Worm (Caenorhabditis elegans) whole organism, L1 larva: ENCODE results near the gene ZC21.10.
A peak's percentile ranks its signal among the peaks of the same experiment; 100 is the strongest.

Experiments
- C04F5.9 ChIP-seq: sonication (generic microtip); optimal IDR thresholded peaks from 2 replicates; lab custom pipeline; 2016; ENCODE audit warnings: missing genetic modification characterization, missing compliant biosample characterization
- C34B4.2 ChIP-seq: sonication (generic microtip); optimal IDR thresholded peaks from 2 replicates; lab custom pipeline; 2017; ENCODE audit warnings: mild to moderate bottlenecking, missing genetic modification characterization, missing compliant biosample characterization
- Y116A8C.19 ChIP-seq: sonication (generic microtip); optimal IDR thresholded peaks from 2 replicates; lab custom pipeline; 2016; ENCODE audit warnings: missing compliant biosample characterization, missing genetic modification characterization, borderline replicate concordance
- alr-1 ChIP-seq: fragments of 200-800 bp; sonication (Bioruptor generic); optimal IDR thresholded peaks from 2 replicates; lab custom pipeline; 2018; ENCODE audit warnings: borderline replicate concordance, mild to moderate bottlenecking, missing genetic modification characterization, missing compliant biosample characterization
- ceh-8 ChIP-seq: fragments of 200-800 bp; sonication (Bioruptor generic); optimal IDR thresholded peaks from 2 replicates; lab custom pipeline; 2018; ENCODE audit warnings: mild to moderate bottlenecking, missing genetic modification characterization, moderate library complexity, missing compliant biosample characterization
- ceh-88 ChIP-seq: fragments of 200-800 bp; sonication (Bioruptor generic); IDR thresholded peaks from 2 replicates; pipeline ENCODE4 v1.3.6; 2022; ENCODE audit warnings: missing genetic modification characterization, missing compliant biosample characterization
- ceh-90 ChIP-seq: sonication (generic microtip); optimal IDR thresholded peaks from 2 replicates; lab custom pipeline; 2016; ENCODE audit warnings: missing genetic modification characterization, missing compliant biosample characterization
- dpl-1 ChIP-seq, 3 experiments: fragments of 150-350 bp in 2 of 3; sonication (generic microtip) in 1 of 3; optimal IDR thresholded peaks; 2 replicates each; lab custom pipeline; 2014 to 2017; ENCODE audit warnings: missing biosample characterization in 3 of 3, missing genetic modification characterization in 3 of 3, missing genetic modification reagents in 3 of 3
- dsc-1 ChIP-seq: sonication (generic microtip); optimal IDR thresholded peaks from 2 replicates; lab custom pipeline; 2016; ENCODE audit warnings: mild to moderate bottlenecking, missing genetic modification characterization, missing compliant biosample characterization
- efl-1 ChIP-seq, 4 experiments: fragments of 150-350 bp; optimal IDR thresholded peaks in 3 of 4; peaks in 1 of 4; 1 replicate in 1 of 4; 2 replicates in 3 of 4; lab custom pipeline; 2014; ENCODE audit warnings: missing biosample characterization in 2 of 4, missing genetic modification characterization in 2 of 4, missing genetic modification reagents in 2 of 4
- efl-3 ChIP-seq: fragments of 200-800 bp; sonication (Bioruptor generic); optimal IDR thresholded peaks from 2 replicates; lab custom pipeline; 2018; ENCODE audit warnings: mild to moderate bottlenecking, missing genetic modification characterization, missing compliant biosample characterization
- egl-13 ChIP-seq: sonication (generic microtip); optimal IDR thresholded peaks from 2 replicates; lab custom pipeline; 2016; ENCODE audit warnings: missing genotype, missing genetic modification reagents, missing genetic modification characterization, missing compliant biosample characterization
- elt-2 ChIP-seq: sonication (generic microtip); optimal IDR thresholded peaks from 2 replicates; lab custom pipeline; 2016; ENCODE audit warnings: missing genetic modification characterization, mild to moderate bottlenecking, inconsistent platforms, missing compliant biosample characterization, missing genetic modification reagents
- elt-3 ChIP-seq, 6 experiments: fragments of 150-350 bp in 1 of 6; sonication (generic microtip); optimal IDR thresholded peaks; 2 replicates each; lab custom pipeline; 2017 to 2018; ENCODE audit warnings: missing biosample characterization in 6 of 6, missing genetic modification characterization in 6 of 6, inconsistent platforms in 1 of 6
- fos-1 ChIP-seq: fragments of 150-350 bp; optimal IDR thresholded peaks from 2 replicates; lab custom pipeline; 2014; ENCODE audit warnings: missing biosample characterization, missing genetic modification characterization
- hlh-17 ChIP-seq: fragments of 200-800 bp; sonication (Bioruptor generic); optimal IDR thresholded peaks from 2 replicates; lab custom pipeline; 2018; ENCODE audit warnings: missing genetic modification characterization, mild to moderate bottlenecking, missing compliant biosample characterization, moderate library complexity, borderline replicate concordance
- hpl-2 ChIP-seq: fragments of 150-350 bp; optimal IDR thresholded peaks from 2 replicates; lab custom pipeline; 2014; ENCODE audit warnings: missing biosample characterization, missing genetic modification reagents, missing genetic modification characterization
- isw-1 ChIP-seq: fragments of 200-800 bp; sonication (Bioruptor generic); IDR thresholded peaks from 2 replicates; pipeline ENCODE4 v1.3.6; 2022; ENCODE audit warnings: missing genetic modification characterization, missing compliant biosample characterization
- lin-39 ChIP-seq: fragments of 150-350 bp; optimal IDR thresholded peaks from 2 replicates; lab custom pipeline; 2014; ENCODE audit warnings: missing biosample characterization, missing genetic modification reagents, missing genetic modification characterization
- lir-3 ChIP-seq: sonication (generic microtip); optimal IDR thresholded peaks from 2 replicates; lab custom pipeline; 2016; ENCODE audit warnings: mild to moderate bottlenecking, missing genetic modification characterization, moderate library complexity, missing compliant biosample characterization; ENCODE audit not compliant: poor library complexity
- lsy-2 ChIP-seq, 2 experiments: fragments of 150-350 bp; optimal IDR thresholded peaks; 2 replicates each; lab custom pipeline; 2014; ENCODE audit warnings: missing biosample characterization in 2 of 2, missing genetic modification characterization in 2 of 2
- mdl-1 ChIP-seq, 2 experiments: fragments of 150-350 bp; optimal IDR thresholded peaks; 2 replicates each; lab custom pipeline; 2014 to 2017; ENCODE audit warnings: missing biosample characterization in 2 of 2, missing genetic modification characterization in 2 of 2, inconsistent platforms in 1 of 2
- mep-1 ChIP-seq: fragments of 150-350 bp; optimal IDR thresholded peaks from 2 replicates; lab custom pipeline; 2014; ENCODE audit warnings: missing biosample characterization, missing genetic modification characterization
- nhr-11 ChIP-seq: fragments of 150-350 bp; optimal IDR thresholded peaks from 2 replicates; lab custom pipeline; 2014; ENCODE audit warnings: missing biosample characterization, missing genetic modification characterization
- nhr-20 ChIP-seq: sonication (generic microtip); optimal IDR thresholded peaks from 2 replicates; lab custom pipeline; 2016; ENCODE audit warnings: mild to moderate bottlenecking, missing genetic modification characterization, missing compliant biosample characterization
- nhr-237 ChIP-seq: fragments of 150-350 bp; optimal IDR thresholded peaks from 2 replicates; lab custom pipeline; 2014; ENCODE audit warnings: missing biosample characterization, missing genetic modification characterization
- nhr-47 ChIP-seq: sonication (generic microtip); optimal IDR thresholded peaks from 2 replicates; lab custom pipeline; 2016; ENCODE audit warnings: mild to moderate bottlenecking, missing genetic modification characterization, moderate library complexity, missing compliant biosample characterization
- nhr-71 ChIP-seq: sonication (generic microtip); optimal IDR thresholded peaks from 2 replicates; lab custom pipeline; 2016; ENCODE audit warnings: mild to moderate bottlenecking, missing genetic modification characterization, moderate library complexity, missing compliant biosample characterization
- nhr-76 ChIP-seq: sonication (generic microtip); optimal IDR thresholded peaks from 2 replicates; lab custom pipeline; 2017; ENCODE audit warnings: missing biosample characterization, missing genetic modification characterization
- nhr-77 ChIP-seq: fragments of 150-350 bp; optimal IDR thresholded peaks from 2 replicates; lab custom pipeline; 2014; ENCODE audit warnings: missing biosample characterization, missing genetic modification characterization
- nhr-84 ChIP-seq: sonication (generic microtip); optimal IDR thresholded peaks from 2 replicates; lab custom pipeline; 2017; ENCODE audit warnings: missing biosample characterization, missing genetic modification characterization
- nhr-90 ChIP-seq: sonication (generic microtip); optimal IDR thresholded peaks from 2 replicates; lab custom pipeline; 2016; ENCODE audit warnings: mild to moderate bottlenecking, missing genetic modification characterization, missing compliant biosample characterization; ENCODE audit not compliant: poor library complexity
- pag-3 ChIP-seq: sonication (generic microtip); optimal IDR thresholded peaks from 2 replicates; lab custom pipeline; 2017; ENCODE audit warnings: missing genetic modification characterization, mild to moderate bottlenecking, missing compliant biosample characterization, antibody characterized with exemption, borderline replicate concordance; ENCODE audit not compliant: insufficient read depth
- rnt-1 ChIP-seq: sonication (generic microtip); optimal IDR thresholded peaks from 2 replicates; lab custom pipeline; 2016; ENCODE audit warnings: mild to moderate bottlenecking, missing genetic modification characterization, moderate library complexity, missing compliant biosample characterization
- snpc-4 ChIP-seq: fragments of 150-350 bp; optimal IDR thresholded peaks from 2 replicates; lab custom pipeline; 2014; ENCODE audit warnings: missing biosample characterization, missing genetic modification characterization
- sox-4 ChIP-seq: sonication (generic microtip); optimal IDR thresholded peaks from 2 replicates; lab custom pipeline; 2016; ENCODE audit warnings: missing genetic modification characterization, missing compliant biosample characterization
- tbx-2 ChIP-seq: sonication (generic microtip); optimal IDR thresholded peaks from 2 replicates; lab custom pipeline; 2016; ENCODE audit warnings: missing genetic modification characterization, missing compliant biosample characterization
- unc-130 ChIP-seq: fragments of 150-350 bp; optimal IDR thresholded peaks from 2 replicates; lab custom pipeline; 2017; ENCODE audit warnings: missing biosample characterization, missing genetic modification characterization, inconsistent platforms
- unc-30 ChIP-seq: sonication (generic microtip); optimal IDR thresholded peaks from 2 replicates; lab custom pipeline; 2017; ENCODE audit warnings: missing biosample characterization, missing genetic modification characterization
- unc-98 ChIP-seq: fragments of 200-800 bp; sonication (Bioruptor generic); IDR thresholded peaks from 2 replicates; pipeline ENCODE4 v1.3.6; 2022; ENCODE audit warnings: missing genetic modification characterization, missing compliant biosample characterization
- ztf-11 ChIP-seq, 2 experiments: sonication (generic microtip); optimal IDR thresholded peaks; 2 replicates each; lab custom pipeline; 2016 to 2017; ENCODE audit warnings: missing genetic modification characterization in 2 of 2, missing biosample characterization in 1 of 2, missing compliant biosample characterization in 1 of 2
- ztf-4 ChIP-seq: fragments of 150-350 bp; optimal IDR thresholded peaks from 2 replicates; lab custom pipeline; 2014; ENCODE audit warnings: missing biosample characterization, missing genetic modification characterization

ZC21.10 gene

ce11 chrIII:8520589-8520988 lies 9.3 kb upstream of the ZC21.10 start:
- TF ChIP-seq tbx-2 (peak; percentile 52), elt-3 (tag; optimal IDR thresholded peaks at IDR 0.05; lab: Kevin White, UChicago) (no peak), mdl-1 (tag; optimal IDR thresholded peaks at IDR 0.05; lab: Kevin White, UChicago) (peak in 1 of 2 experiments; percentile 2), nhr-77 (tag; lab: Kevin White, UChicago) (peak; percentile 54), hlh-17 (no peak), ceh-90 (tag; lab: Kevin White, UChicago) (no peak), efl-1 (optimal IDR thresholded peaks at IDR 0.05; lab: Kevin White, UChicago) (no peak), efl-1 (GFP tag; optimal IDR thresholded peaks at IDR 0.05 in 1 of 2; lab: Kevin White, UChicago) (peak in 1 of 2 experiments; percentile 82), nhr-71 (tag; lab: Kevin White, UChicago) (peak; percentile 11)
- TF ChIP-seq, all 84 proteins: peak for 5

ce11 chrIII:8521654-8522392 lies 8.0 kb upstream of the ZC21.10 start:
- no peak for TF ChIP-seq unc-98 (GFP tag; lab: Robert Waterston, UW)
- no peak for TF ChIP-seq sox-4

ce11 chrIII:8524773-8525172 lies 5.1 kb upstream of the ZC21.10 start, which contains the start of gene idpp-15:
Gene idpp-15 (plus strand): TSS chrIII:8525073.
- no peak for TF ChIP-seq fos-1 (tag; lab: Kevin White, UChicago)
- TF ChIP-seq efl-1 (optimal IDR thresholded peaks at IDR 0.05; lab: Kevin White, UChicago), result no peak
- TF ChIP-seq efl-1 (GFP tag; optimal IDR thresholded peaks at IDR 0.05 in 1 of 2; lab: Kevin White, UChicago), result no peak
- no peak for TF ChIP-seq elt-2 (tag; lab: Kevin White, UChicago)
- no peak for TF ChIP-seq hlh-17
- no peak for TF ChIP-seq ceh-8 (GFP tag; lab: Kevin White, UChicago)
- no peak for TF ChIP-seq unc-30
- no peak for TF ChIP-seq dpl-1 (GFP tag; optimal IDR thresholded peaks at IDR 0.05; lab: Kevin White, UChicago)
- no peak for TF ChIP-seq ceh-88 (GFP tag; lab: Robert Waterston, UW)
- no peak for TF ChIP-seq snpc-4 (tag; lab: Kevin White, UChicago)
- TF ChIP-seq lir-3 (tag; lab: Kevin White, UChicago), result no peak
- no peak for TF ChIP-seq nhr-20 (tag; lab: Kevin White, UChicago)
- no peak for TF ChIP-seq nhr-84 (tag; lab: Kevin White, UChicago)
- TF ChIP-seq nhr-90 (tag; lab: Kevin White, UChicago), result no peak
- TF ChIP-seq nhr-11 (tag; lab: Kevin White, UChicago), result no peak
- TF ChIP-seq mdl-1 (tag; optimal IDR thresholded peaks at IDR 0.05; lab: Kevin White, UChicago), result no peak
- no peak for TF ChIP-seq egl-13 (tag; lab: Kevin White, UChicago)
- TF ChIP-seq tbx-2, result no peak
- no peak for TF ChIP-seq lsy-2 (tag; optimal IDR thresholded peaks at IDR 0.05; lab: Kevin White, UChicago)
- TF ChIP-seq C04F5.9 (tag; lab: Kevin White, UChicago), result no peak
- no peak for TF ChIP-seq unc-130 (tag; lab: Kevin White, UChicago)
- TF ChIP-seq, all 84 proteins: peak for 0

- TF ChIP-seq ztf-11 (tag; optimal IDR thresholded peaks at IDR 0.05; lab: Kevin White, UChicago) (peak in 1 of 2 experiments; percentile 90), efl-3 (GFP tag; lab: Kevin White, UChicago) (peak; percentile 19), Y116A8C.19 (tag; lab: Kevin White, UChicago) (no peak), ztf-4 (no peak), lsy-2 (tag; optimal IDR thresholded peaks at IDR 0.05; lab: Kevin White, UChicago) (peak; percentile 87), nhr-76 (tag; lab: Kevin White, UChicago) (no peak), pag-3 (tag; lab: Kevin White, UChicago) (no peak), rnt-1 (tag; lab: Kevin White, UChicago) (peak; percentile 89), nhr-77 (tag; lab: Kevin White, UChicago) (no peak), alr-1 (tag; lab: Kevin White, UChicago) (no peak), mep-1 (tag; lab: Kevin White, UChicago) (peak; percentile 83), hpl-2 (GFP tag; lab: Kevin White, UChicago) (no peak), nhr-20 (tag; lab: Kevin White, UChicago) (peak; percentile 73), lin-39 (tag; lab: Kevin White, UChicago) (peak; percentile 47), isw-1 (GFP tag; lab: Robert Waterston, UW) (peak; percentile 83), dsc-1 (tag; lab: Kevin White, UChicago) (peak; percentile 67), elt-2 (tag; lab: Kevin White, UChicago) (peak; percentile 12), C04F5.9 (tag; lab: Kevin White, UChicago) (peak; percentile 49), C34B4.2 (no peak), lir-3 (tag; lab: Kevin White, UChicago) (peak; percentile 88), nhr-71 (tag; lab: Kevin White, UChicago) (peak; percentile 87), nhr-237 (tag; lab: Kevin White, UChicago) (peak; percentile 39), nhr-90 (tag; lab: Kevin White, UChicago) (peak; percentile 74), nhr-47 (tag; lab: Kevin White, UChicago) (peak; percentile 85)
Observed at ce11 chrIII:8529002-8529401, 870 bp upstream of the ZC21.10 start.
